Fruit fly (Drosophila melanogaster): ENCODE data around the gene Jon66Ci.
A peak's percentile ranks its signal among the peaks of the same experiment; 100 is the strongest.

Gene Jon66Ci

dm6 chr3L:8440771-8441549 is 49.6 kb downstream of the Jon66Ci start (continued):
- TF ChIP-seq pan (optimal IDR thresholded peaks at IDR 0.05): no peak
- TF ChIP-seq pan (GFP tag; optimal IDR thresholded peaks at IDR 0.05 in 1 of 2, IDR thresholded peaks at IDR 0.05 in 1 of 2): peak in 1 of 2 experiments; percentile 34
- no peak for TF ChIP-seq dati (GFP tag; IDR thresholded peaks at IDR 0.05)
- TF ChIP-seq CG9437 (GFP tag; optimal IDR thresholded peaks at IDR 0.05): peak; percentile 20
- peak; percentile 55 for TF ChIP-seq ewg (GFP tag; optimal IDR thresholded peaks at IDR 0.05)
- TF ChIP-seq corto (GFP tag; optimal IDR thresholded peaks at IDR 0.05): no peak
- TF ChIP-seq Chrac-16 (GFP tag; optimal IDR thresholded peaks at IDR 0.05): peak; percentile 10
- TF ChIP-seq Hr51 (GFP tag; optimal IDR thresholded peaks at IDR 0.05): peak; percentile 12 to 63
- no peak for TF ChIP-seq z (GFP tag; IDR thresholded peaks at IDR 0.05)
- no peak for TF ChIP-seq CG7839 (tag; optimal IDR thresholded peaks at IDR 0.05)
- peak; percentile 17 for TF ChIP-seq CG6813 (GFP tag; optimal IDR thresholded peaks at IDR 0.05)
- TF ChIP-seq Sox102F (GFP tag; optimal IDR thresholded peaks at IDR 0.05): no peak
- TF ChIP-seq CG8388 (GFP tag; optimal IDR thresholded peaks at IDR 0.05): peak; percentile 28
- no peak for TF ChIP-seq CG7928 (GFP tag; optimal IDR thresholded peaks at IDR 0.05)
- peak; percentile 22 for TF ChIP-seq emc (GFP tag; optimal IDR thresholded peaks at IDR 0.05)
- peak; percentile 42 for TF ChIP-seq unpg (GFP tag; optimal IDR thresholded peaks at IDR 0.05)
- TF ChIP-seq pho (GFP tag; optimal IDR thresholded peaks at IDR 0.05): peak; percentile 16
- TF ChIP-seq CG1792 (GFP tag; optimal IDR thresholded peaks at IDR 0.05): peak; percentile 62
- no peak for TF ChIP-seq Dek (tag; optimal IDR thresholded peaks at IDR 0.05)
- TF ChIP-seq klu (GFP tag; IDR thresholded peaks at IDR 0.05): no peak
- no peak for TF ChIP-seq ab (GFP tag; optimal IDR thresholded peaks at IDR 0.05)
- TF ChIP-seq Atf3 (GFP tag; optimal IDR thresholded peaks at IDR 0.05): no peak
- TF ChIP-seq CG2678 (tag; optimal IDR thresholded peaks at IDR 0.05): no peak
- TF ChIP-seq CG14014 (GFP tag; IDR thresholded peaks at IDR 0.05): peak; percentile 54; the same call in 1 of the 2 replicates
- no peak for TF ChIP-seq Oaz (GFP tag; IDR thresholded peaks at IDR 0.05)
- TF ChIP-seq E2f2 (GFP tag; IDR thresholded peaks at IDR 0.05): peak; percentile 7; the same call in 1 of the 2 replicates
- TF ChIP-seq CG6854 (GFP tag; optimal IDR thresholded peaks at IDR 0.05): peak; percentile 13
- peak; percentile 26 for TF ChIP-seq pb (GFP tag; optimal IDR thresholded peaks at IDR 0.05)
- TF ChIP-seq bcd (GFP tag; optimal IDR thresholded peaks at IDR 0.05): no peak
- no peak for TF ChIP-seq CG8089 (GFP tag; optimal IDR thresholded peaks at IDR 0.05)
- TF ChIP-seq usp (GFP tag; optimal IDR thresholded peaks at IDR 0.05): no peak
- TF ChIP-seq pros (GFP tag; optimal IDR thresholded peaks at IDR 0.05): peak; percentile 5
- TF ChIP-seq Ada2b (GFP tag; IDR thresholded peaks at IDR 0.05): peak; percentile 60
- TF ChIP-seq CG17359 (tag; optimal IDR thresholded peaks at IDR 0.05): peak; percentile 50
- peak; percentile 41 for TF ChIP-seq CG12391 (tag; optimal IDR thresholded peaks at IDR 0.05)
- TF ChIP-seq CG13894 (tag; optimal IDR thresholded peaks at IDR 0.05): no peak
- TF ChIP-seq CG11398 (GFP tag; optimal IDR thresholded peaks at IDR 0.05): no peak
- 0 out of 2 replicates have a peak, but pooled peaks have one; percentile 30 for TF ChIP-seq ap (GFP tag; IDR thresholded peaks at IDR 0.05)
- TF ChIP-seq CG10979 (tag; optimal IDR thresholded peaks at IDR 0.05): peak; percentile 20
- no peak for TF ChIP-seq sd (tag; optimal IDR thresholded peaks at IDR 0.05)
- TF ChIP-seq ems (GFP tag; optimal IDR thresholded peaks at IDR 0.05): peak; percentile 27
- peak; percentile 3 for TF ChIP-seq dm (GFP tag; optimal IDR thresholded peaks at IDR 0.05)
- no peak for TF ChIP-seq gsb (GFP tag; IDR thresholded peaks at IDR 0.05)
- TF ChIP-seq Lim3 (GFP tag; IDR thresholded peaks at IDR 0.05): no peak
- TF ChIP-seq fd96Cb (tag; optimal IDR thresholded peaks at IDR 0.05): peak; percentile 35
- TF ChIP-seq CG11504 (tag; optimal IDR thresholded peaks at IDR 0.05): peak; percentile 50
- TF ChIP-seq vvl (GFP tag; IDR thresholded peaks at IDR 0.05): no peak; the same call in 1 of the 2 replicates
- TF ChIP-seq Vsx1 (GFP tag; optimal IDR thresholded peaks at IDR 0.05): peak; percentile 4
- TF ChIP-seq pum (GFP tag; optimal IDR thresholded peaks at IDR 0.05): peak; percentile 33

Data from whole organism, embryonic.